Fruit fly (Drosophila melanogaster) whole organism: ENCODE data around the gene mRpL15.

Experiments
- CG8478 ChIP-seq: fragments of >200 bp; optimal IDR thresholded peaks from 2 replicates; lab custom pipeline; 2018; ENCODE audit warnings: inconsistent platforms
- pan ChIP-seq: fragments of >200 bp; optimal IDR thresholded peaks from 2 replicates; lab custom pipeline; 2017
- psq ChIP-seq: fragments of >200 bp; optimal IDR thresholded peaks from 2 replicates; lab custom pipeline; 2017
- usp ChIP-seq: fragments of >200 bp; optimal IDR thresholded peaks from 2 replicates; lab custom pipeline; 2017; ENCODE audit warnings: missing biosample characterization, missing genetic modification characterization, mixed read lengths

dm6 chr3L:20399550-20400109 is 36.4 kb downstream of the mRpL15 start:
- TF ChIP-seq psq (no peak), CG8478 (lab: Kevin White, UChicago) (no peak), pan (lab: Kevin White, UChicago) (no peak), usp (GFP tag; lab: Kevin White, UChicago) (no peak)
